Worm (Caenorhabditis elegans) whole organism, L3 larva: ENCODE results near the gene zipt-16.
A peak's percentile ranks its signal among the peaks of the same experiment; 100 is the strongest.

Source experiments
- R02D3.7 ChIP-seq: fragments of 150-350 bp; optimal IDR thresholded peaks from 2 replicates; lab custom pipeline; 2014; ENCODE audit warnings: missing biosample characterization, missing genetic modification characterization
- ZK546.5 ChIP-seq: sonication (generic microtip); optimal IDR thresholded peaks from 2 replicates; lab custom pipeline; 2017; ENCODE audit warnings: missing biosample characterization, missing genetic modification characterization
- aly-2 ChIP-seq: fragments of 150-350 bp; optimal IDR thresholded peaks from 2 replicates; lab custom pipeline; 2014; ENCODE audit warnings: missing biosample characterization, missing genetic modification characterization
- ama-1 ChIP-seq: fragments of 150-350 bp; optimal IDR thresholded peaks from 2 replicates; lab custom pipeline; 2018
- ceh-28 ChIP-seq: fragments of 150-350 bp; optimal IDR thresholded peaks from 2 replicates; lab custom pipeline; 2014; ENCODE audit warnings: missing biosample characterization, missing genetic modification reagents, missing genetic modification characterization
- daf-12 ChIP-seq: fragments of 150-350 bp; optimal IDR thresholded peaks from 2 replicates; lab custom pipeline; 2014; ENCODE audit warnings: missing biosample characterization, missing genetic modification reagents, missing genetic modification characterization
- egl-27 ChIP-seq: sonication (generic microtip); optimal IDR thresholded peaks from 4 replicates; lab custom pipeline; 2017; ENCODE audit warnings: missing biosample characterization, missing genetic modification reagents, missing genetic modification characterization
- egl-5 ChIP-seq: fragments of 150-350 bp; optimal IDR thresholded peaks from 2 replicates; lab custom pipeline; 2017; ENCODE audit warnings: missing biosample characterization, missing genetic modification reagents, missing genetic modification characterization, inconsistent platforms
- elt-1 ChIP-seq: fragments of 150-350 bp; optimal IDR thresholded peaks from 2 replicates; lab custom pipeline; 2014; ENCODE audit warnings: missing biosample characterization, missing genetic modification characterization
- elt-2 ChIP-seq: sonication (generic microtip); optimal IDR thresholded peaks from 2 replicates; lab custom pipeline; 2016; ENCODE audit warnings: missing genetic modification reagents, mild to moderate bottlenecking, missing genetic modification characterization, missing compliant biosample characterization
- elt-3 ChIP-seq, 3 experiments: fragments of 150-350 bp in 1 of 3; sonication (generic microtip) in 2 of 3; optimal IDR thresholded peaks; 2 replicates in 2 of 3; 4 replicates in 1 of 3; lab custom pipeline; 2014 to 2017; ENCODE audit warnings: missing biosample characterization in 3 of 3, missing genetic modification characterization in 3 of 3
- fkh-10 ChIP-seq: sonication (generic microtip); optimal IDR thresholded peaks from 2 replicates; lab custom pipeline; 2017; ENCODE audit warnings: missing biosample characterization, missing genetic modification reagents, missing genetic modification characterization
- fos-1 ChIP-seq: fragments of 150-350 bp; optimal IDR thresholded peaks from 2 replicates; lab custom pipeline; 2014; ENCODE audit warnings: missing biosample characterization, missing genetic modification characterization
- hmg-11 ChIP-seq: sonication (generic microtip); optimal IDR thresholded peaks from 2 replicates; lab custom pipeline; 2016; ENCODE audit warnings: missing genetic modification characterization, missing compliant biosample characterization
- jun-1 ChIP-seq: fragments of 150-350 bp; optimal IDR thresholded peaks from 2 replicates; lab custom pipeline; 2014; ENCODE audit warnings: missing biosample characterization, missing genetic modification reagents, missing genetic modification characterization
- lin-15B ChIP-seq: fragments of 150-350 bp; optimal IDR thresholded peaks from 2 replicates; lab custom pipeline; 2014; ENCODE audit warnings: missing biosample characterization, missing genetic modification characterization
- lin-39 ChIP-seq: fragments of 150-350 bp; optimal IDR thresholded peaks from 2 replicates; lab custom pipeline; 2018; ENCODE audit warnings: missing biosample characterization, missing genetic modification reagents, missing genetic modification characterization
- lsy-12 ChIP-seq: sonication (generic microtip); optimal IDR thresholded peaks from 2 replicates; lab custom pipeline; 2016; ENCODE audit warnings: mild to moderate bottlenecking, missing genetic modification characterization, missing compliant biosample characterization
- mml-1 ChIP-seq: fragments of 150-350 bp; sonication (generic microtip); optimal IDR thresholded peaks from 3 replicates; lab custom pipeline; 2014; ENCODE audit warnings: missing biosample characterization, missing genetic modification characterization
- nfya-1 ChIP-seq: sonication (generic microtip); optimal IDR thresholded peaks from 2 replicates; lab custom pipeline; 2017; ENCODE audit warnings: missing genetic modification characterization, mild to moderate bottlenecking, missing compliant biosample characterization, antibody characterized with exemption, moderate library complexity; ENCODE audit not compliant: insufficient read depth
- nhr-23 ChIP-seq: fragments of 150-350 bp; optimal IDR thresholded peaks from 2 replicates; lab custom pipeline; 2014; ENCODE audit warnings: missing biosample characterization, missing genetic modification reagents, missing genetic modification characterization
- nhr-25 ChIP-seq: sonication (generic microtip); optimal IDR thresholded peaks from 2 replicates; lab custom pipeline; 2017; ENCODE audit warnings: missing biosample characterization, missing genetic modification characterization
- nhr-28 ChIP-seq: fragments of 150-350 bp; optimal IDR thresholded peaks from 2 replicates; lab custom pipeline; 2014; ENCODE audit warnings: missing biosample characterization, missing genetic modification characterization
- nhr-67 ChIP-seq: fragments of 150-350 bp; optimal IDR thresholded peaks from 2 replicates; lab custom pipeline; 2014; ENCODE audit warnings: missing biosample characterization, missing genetic modification characterization
- pha-4 ChIP-seq: fragments of 150-350 bp; optimal IDR thresholded peaks from 2 replicates; lab custom pipeline; 2014; ENCODE audit warnings: missing biosample characterization, missing genetic modification reagents, missing genetic modification characterization
- sea-2 ChIP-seq: fragments of 150-350 bp; sonication (generic microtip); optimal IDR thresholded peaks from 4 replicates; lab custom pipeline; 2014; ENCODE audit warnings: missing biosample characterization, missing genetic modification reagents, missing genetic modification characterization
- skn-1 ChIP-seq: fragments of 150-350 bp; optimal IDR thresholded peaks from 2 replicates; lab custom pipeline; 2014; ENCODE audit warnings: missing biosample characterization, missing genetic modification characterization
- tbx-2 ChIP-seq: sonication (generic microtip); optimal IDR thresholded peaks from 2 replicates; lab custom pipeline; 2016; ENCODE audit warnings: mild to moderate bottlenecking, missing genetic modification characterization, missing compliant biosample characterization
- unc-39 ChIP-seq: sonication (generic microtip); optimal IDR thresholded peaks from 4 replicates; lab custom pipeline; 2017; ENCODE audit warnings: missing biosample characterization, missing genetic modification characterization
- zag-1 ChIP-seq: fragments of 150-350 bp; optimal IDR thresholded peaks from 2 replicates; lab custom pipeline; 2014; ENCODE audit warnings: missing biosample characterization, missing genetic modification characterization
- ztf-11 ChIP-seq: fragments of 150-350 bp; optimal IDR thresholded peaks from 2 replicates; lab custom pipeline; 2014; ENCODE audit warnings: missing biosample characterization, missing genetic modification characterization

The zipt-16 gene

DNA sequence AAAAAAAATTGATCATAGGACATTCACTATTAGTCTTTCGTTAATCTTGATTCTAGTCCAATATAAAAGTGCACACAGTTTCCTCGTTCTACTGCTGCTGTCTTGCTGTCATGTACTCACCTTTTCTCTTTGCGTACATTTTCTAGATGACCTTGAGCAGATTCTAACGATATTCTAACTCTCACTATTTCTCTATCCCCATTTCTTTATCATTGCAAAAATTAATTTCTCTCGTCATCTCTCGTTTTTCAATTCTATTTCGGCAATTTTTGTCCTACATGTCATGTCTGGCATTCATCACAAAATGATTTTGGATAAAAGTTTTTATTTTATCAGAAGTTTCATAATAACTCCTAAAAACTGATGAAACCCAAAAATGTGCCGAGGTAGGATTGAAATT, 46.0 kb downstream of the zipt-16 start, which contains the start of gene ttll-5:
Gene ttll-5, plus strand, starts transcription at position 288 of the 400 bp plus-strand sequence.
- no peak for TF ChIP-seq lin-39
- no peak for TF ChIP-seq nhr-67 (tag; lab: Kevin White, UChicago)
- peak; percentile 83 for TF ChIP-seq nhr-25 (tag; lab: Kevin White, UChicago)
- TF ChIP-seq aly-2 (tag; lab: Kevin White, UChicago): no peak
- TF ChIP-seq ztf-11 (tag; lab: Kevin White, UChicago): no peak
- no peak for TF ChIP-seq nhr-28 (tag; lab: Kevin White, UChicago)

- no peak for TF ChIP-seq skn-1
- peak; percentile 41 for TF ChIP-seq pha-4 (tag; lab: Kevin White, UChicago)
- TF ChIP-seq mml-1 (tag; lab: Kevin White, UChicago): no peak
Observed at ce11 chrV:11513432-11513831, 50.6 kb downstream of the zipt-16 start, which contains the start of gene C55A6.3. Gene C55A6.3, minus strand, starts transcription at chrV:11513532.

- TF ChIP-seq pha-4 (tag; lab: Kevin White, UChicago) (peak; percentile 93), sea-2 (GFP tag; lab: Kevin White, UChicago) (no peak), fkh-10 (no peak), nhr-25 (tag; lab: Kevin White, UChicago) (no peak), daf-12 (tag; lab: Kevin White, UChicago) (no peak), elt-2 (tag; lab: Kevin White, UChicago) (no peak)
Observed at ce11 chrV:11514677-11515076, 51.9 kb downstream of the zipt-16 start, which contains the start of gene C55A6.6. Gene C55A6.6, minus strand, starts transcription at chrV:11514737.

DNA sequence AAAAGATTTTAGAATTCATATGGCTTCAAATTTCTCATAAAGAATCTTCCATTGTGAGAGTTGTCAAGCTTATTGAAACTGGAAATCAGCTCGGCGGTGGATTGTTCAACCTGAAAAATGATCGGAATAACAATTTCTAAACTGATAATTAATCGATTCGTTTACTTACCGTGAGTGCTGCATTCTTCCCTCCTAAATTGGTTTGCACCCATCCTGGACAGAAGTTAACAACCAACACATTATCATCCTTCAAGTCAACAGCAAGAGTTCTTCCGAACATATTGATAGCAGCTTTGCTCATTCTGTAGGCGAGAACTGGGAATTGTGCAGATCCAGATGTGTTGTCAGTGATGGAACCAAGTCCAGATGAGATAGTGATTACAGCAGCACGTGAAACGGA, 52.3 kb downstream of the zipt-16 start:
- TF ChIP-seq sea-2 (GFP tag; lab: Kevin White, UChicago) (no peak), fkh-10 (no peak), R02D3.7 (tag; lab: Kevin White, UChicago) (no peak), unc-39 (no peak), nfya-1 (tag; lab: Kevin White, UChicago) (no peak), hmg-11 (no peak), zag-1 (tag; lab: Kevin White, UChicago) (no peak), ceh-28 (tag; lab: Kevin White, UChicago) (no peak), jun-1 (no peak), ZK546.5 (tag; lab: Kevin White, UChicago) (no peak), elt-3 (tag; optimal IDR thresholded peaks at IDR 0.05; lab: Kevin White, UChicago) (no peak), egl-27 (tag; lab: Kevin White, UChicago) (no peak), elt-1 (tag; lab: Kevin White, UChicago) (no peak), fos-1 (tag; lab: Kevin White, UChicago) (no peak), lsy-12 (no peak), tbx-2 (no peak), lin-15B (no peak), elt-2 (tag; lab: Kevin White, UChicago) (no peak), nhr-23 (tag; lab: Kevin White, UChicago) (no peak), nhr-28 (tag; lab: Kevin White, UChicago) (no peak)

DNA sequence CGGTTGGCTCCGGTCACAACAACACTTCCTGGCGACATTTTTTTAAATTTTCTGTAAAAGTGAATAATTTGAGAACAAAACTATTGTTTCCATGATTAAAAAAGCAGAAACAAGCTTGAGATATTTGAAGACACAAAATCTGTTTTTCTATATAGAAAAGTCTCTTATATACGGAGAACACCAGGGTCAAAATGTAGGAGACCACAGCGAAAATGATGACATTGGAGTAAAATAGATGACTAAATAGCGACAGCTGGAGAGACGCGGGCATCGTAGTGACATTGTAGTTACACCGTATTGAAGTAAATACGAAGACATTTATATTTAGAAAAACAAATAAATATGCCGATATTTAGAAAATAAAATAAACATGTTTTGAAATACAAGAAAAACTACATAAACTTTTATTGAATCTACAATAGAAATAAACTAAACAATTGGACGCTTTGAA, 53.4 kb downstream of the zipt-16 start, which contains the start of gene sdz-8:
Gene sdz-8, minus strand, starts transcription at position 51 of the 451 bp plus-strand sequence.
- TF ChIP-seq pha-4 (tag; lab: Kevin White, UChicago) (peak; percentile 12), skn-1 (peak; percentile 80), egl-5 (tag; lab: Kevin White, UChicago) (no peak), ama-1 (lab: Kevin White, UChicago) (no peak)
